ENCODE assay signal across 4 worm cellular contexts in genomic region chrV:6879490-6879889, ce11.
TF ChIP-seq lines count a peak whose summit lies in the region.

No protein-coding gene starts in this region.

TF ChIP-seq in whole organism, L2 larva, 48 proteins besides CTCF, POLR2A, EP300 and RAD21 (continues in another document):
- TF ChIP-seq ztf-11 (tag; optimal IDR thresholded peaks at IDR 0.05; lab: Kevin White, UChicago) (peak; percentile 7), crh-2 (tag; optimal IDR thresholded peaks at IDR 0.05; lab: Kevin White, UChicago) (peak; percentile 21), nhr-21 (tag; optimal IDR thresholded peaks at IDR 0.05; lab: Kevin White, UChicago) (peak; percentile 26), nhr-129 (tag; optimal IDR thresholded peaks at IDR 0.05; lab: Kevin White, UChicago) (peak; percentile 89), C34F6.9 (tag; optimal IDR thresholded peaks at IDR 0.05; lab: Kevin White, UChicago) (peak; percentile 82), sma-9 (GFP tag; optimal IDR thresholded peaks at IDR 0.05; lab: Kevin White, UChicago) (peak; percentile 76), sma-9 (tag; optimal IDR thresholded peaks at IDR 0.05; lab: Kevin White, UChicago) (no peak), Y55F3AM.14 (GFP tag; optimal IDR thresholded peaks at IDR 0.05; lab: Kevin White, UChicago) (peak; percentile 30), ztf-4 (tag; optimal IDR thresholded peaks at IDR 0.05; lab: Kevin White, UChicago) (peak; percentile 36), nhr-25 (tag; optimal IDR thresholded peaks at IDR 0.05; lab: Kevin White, UChicago) (peak; percentile 56), skn-1 (tag; optimal IDR thresholded peaks at IDR 0.05; lab: Kevin White, UChicago) (no peak), nhr-12 (tag; optimal IDR thresholded peaks at IDR 0.05; lab: Kevin White, UChicago) (no peak), elt-3 (tag; optimal IDR thresholded peaks at IDR 0.05; lab: Kevin White, UChicago) (no peak), blmp-1 (tag; optimal IDR thresholded peaks at IDR 0.05; lab: Kevin White, UChicago; ENCODE audit: insufficient read depth) (peak; percentile 38), alr-1 (tag; optimal IDR thresholded peaks at IDR 0.05; lab: Kevin White, UChicago) (no peak), ZK546.5 (tag; optimal IDR thresholded peaks at IDR 0.05; lab: Kevin White, UChicago) (no peak), aly-2 (tag; optimal IDR thresholded peaks at IDR 0.05; lab: Kevin White, UChicago) (no peak), unc-62 (GFP tag; optimal IDR thresholded peaks at IDR 0.05; lab: Kevin White, UChicago) (no peak), nhr-6 (tag; optimal IDR thresholded peaks at IDR 0.05; lab: Kevin White, UChicago) (peak; percentile 12), F13H6.1 (tag; optimal IDR thresholded peaks at IDR 0.05; lab: Kevin White, UChicago) (peak; percentile 95), lin-39 (tag; optimal IDR thresholded peaks at IDR 0.05; lab: Kevin White, UChicago) (peak; percentile 48), mdl-1 (tag; optimal IDR thresholded peaks at IDR 0.05; lab: Kevin White, UChicago) (peak; percentile 51 to 61), unc-39 (tag; optimal IDR thresholded peaks at IDR 0.05; lab: Kevin White, UChicago) (peak; percentile 56)

TF ChIP-seq in whole organism, L4 larva, 104 proteins besides CTCF, POLR2A, EP300 and RAD21 (continues in another document):
- TF ChIP-seq egl-27 (tag; optimal IDR thresholded peaks at IDR 0.05; lab: Kevin White, UChicago) (no peak), ceh-32 (tag; optimal IDR thresholded peaks at IDR 0.05; lab: Kevin White, UChicago; ENCODE audit: poor library complexity) (no peak), lsy-2 (tag; optimal IDR thresholded peaks at IDR 0.05; lab: Kevin White, UChicago) (peak; percentile 34 to 63), hif-1 (tag; optimal IDR thresholded peaks at IDR 0.05; lab: Kevin White, UChicago) (peak in 1 of 2 experiments; percentile 60), arid-1 (GFP tag; conservative IDR thresholded peaks at IDR 0.05; lab: Robert Waterston, UW) (no peak), mdl-1 (tag; optimal IDR thresholded peaks at IDR 0.05; lab: Kevin White, UChicago) (peak; percentile 48 to 53), spr-3 (GFP tag; optimal IDR thresholded peaks at IDR 0.05; lab: Kevin White, UChicago) (no peak), rbr-2 (tag; optimal IDR thresholded peaks at IDR 0.05; lab: Kevin White, UChicago) (peak; percentile 89), nhr-77 (tag; optimal IDR thresholded peaks at IDR 0.05; lab: Kevin White, UChicago) (peak; percentile 12), lin-38 (GFP tag; IDR thresholded peaks at IDR 0.05; lab: Robert Waterston, UW) (no peak), daf-19 (GFP tag; conservative IDR thresholded peaks at IDR 0.05; lab: Robert Waterston, UW) (no peak), lin-13 (GFP tag; optimal IDR thresholded peaks at IDR 0.05; lab: Kevin White, UChicago) (no peak), hmg-1.1 (GFP tag; IDR thresholded peaks at IDR 0.05; lab: Robert Waterston, UW) (peak; percentile 85), nhr-111 (GFP tag; optimal IDR thresholded peaks at IDR 0.05; lab: Kevin White, UChicago) (no peak), sdz-12 (GFP tag; optimal IDR thresholded peaks at IDR 0.05; lab: Kevin White, UChicago) (no peak), nhr-102 (tag; optimal IDR thresholded peaks at IDR 0.05; lab: Kevin White, UChicago) (no peak), nhr-41 (GFP tag; IDR thresholded peaks at IDR 0.05; lab: Robert Waterston, UW) (no peak), aha-1 (tag; lab: Kevin White, UChicago) (peak; percentile 98), pha-4 (GFP tag; IDR thresholded peaks at IDR 0.05; lab: Robert Waterston, UW) (no peak; the same call in 1 of the 2 replicates), pha-4 (tag; optimal IDR thresholded peaks at IDR 0.05; lab: Kevin White, UChicago) (no peak), snpc-1.2 (GFP tag; IDR thresholded peaks at IDR 0.05; lab: Robert Waterston, UW) (no peak), ZK337.2 (GFP tag; IDR thresholded peaks at IDR 0.05; lab: Robert Waterston, UW) (no peak), ceh-28 (tag; optimal IDR thresholded peaks at IDR 0.05; lab: Kevin White, UChicago) (peak; percentile 84), F26F4.8 (GFP tag; conservative IDR thresholded peaks at IDR 0.05; lab: Robert Waterston, UW) (no peak), ztf-11 (tag; optimal IDR thresholded peaks at IDR 0.05; lab: Kevin White, UChicago) (no peak)

TF ChIP-seq in whole organism, late embryonic, 69 proteins besides CTCF, POLR2A, EP300 and RAD21 (continues in another document):
- TF ChIP-seq dmd-4 (tag; optimal IDR thresholded peaks at IDR 0.05; lab: Kevin White, UChicago; ENCODE audit: borderline replicate concordance) (peak; percentile 60), Y22D7AL.16 (tag; optimal IDR thresholded peaks at IDR 0.05; lab: Kevin White, UChicago) (no peak), ceh-45 (GFP tag; IDR thresholded peaks at IDR 0.05; lab: Robert Waterston, UW) (no peak), rnt-1 (tag; optimal IDR thresholded peaks at IDR 0.05; lab: Kevin White, UChicago) (peak; percentile 89), pag-3 (tag; optimal IDR thresholded peaks at IDR 0.05; lab: Kevin White, UChicago; ENCODE audit: borderline replicate concordance) (no peak), hlh-6 (tag; optimal IDR thresholded peaks at IDR 0.05; lab: Kevin White, UChicago) (peak; percentile 86), C08G9.2 (tag; optimal IDR thresholded peaks at IDR 0.05; lab: Kevin White, UChicago) (peak; percentile 54), madf-2 (tag; optimal IDR thresholded peaks at IDR 0.05; lab: Kevin White, UChicago) (peak; percentile 59), tbx-2 (tag; optimal IDR thresholded peaks at IDR 0.05; lab: Kevin White, UChicago) (peak; percentile 90), K09A11.1 (tag; optimal IDR thresholded peaks at IDR 0.05; lab: Kevin White, UChicago; ENCODE audit: insufficient read depth) (no peak), unc-42 (tag; optimal IDR thresholded peaks at IDR 0.05; lab: Kevin White, UChicago) (peak; percentile 86), ceh-34 (tag; optimal IDR thresholded peaks at IDR 0.05; lab: Kevin White, UChicago) (peak; percentile 92), unc-3 (GFP tag; conservative IDR thresholded peaks at IDR 0.05; lab: Robert Waterston, UW) (no peak), unc-3 (tag; optimal IDR thresholded peaks at IDR 0.05; lab: Kevin White, UChicago) (no peak), ceh-18 (tag; optimal IDR thresholded peaks at IDR 0.05; lab: Kevin White, UChicago) (peak; percentile 89), ceh-9 (tag; optimal IDR thresholded peaks at IDR 0.05; lab: Kevin White, UChicago) (no peak), unc-55 (GFP tag; optimal IDR thresholded peaks at IDR 0.05; lab: Kevin White, UChicago) (peak; percentile 82), F13H6.1 (tag; optimal IDR thresholded peaks at IDR 0.05; lab: Kevin White, UChicago) (peak; percentile 71), pax-1 (tag; optimal IDR thresholded peaks at IDR 0.05; lab: Kevin White, UChicago) (peak; percentile 35), lim-6 (tag; optimal IDR thresholded peaks at IDR 0.05; lab: Kevin White, UChicago) (peak; percentile 59), ztf-16 (tag; optimal IDR thresholded peaks at IDR 0.05; lab: Kevin White, UChicago) (peak; percentile 31), unc-86 (tag; optimal IDR thresholded peaks at IDR 0.05; lab: Kevin White, UChicago) (peak; percentile 44), ahr-1 (tag; optimal IDR thresholded peaks at IDR 0.05; lab: Kevin White, UChicago) (peak; percentile 2), fax-1 (tag; optimal IDR thresholded peaks at IDR 0.05; lab: Kevin White, UChicago) (peak; percentile 40), hlh-30 (tag; optimal IDR thresholded peaks at IDR 0.05; lab: Kevin White, UChicago; ENCODE audit: insufficient read depth) (peak; percentile 50)

TF ChIP-seq in whole organism, mixed stage, embryonic, 35 proteins besides CTCF, POLR2A, EP300 and RAD21 (continues in another document):
- TF ChIP-seq lsy-2 (tag; optimal IDR thresholded peaks at IDR 0.05; lab: Kevin White, UChicago) (peak; percentile 55), mls-2 (tag; optimal IDR thresholded peaks at IDR 0.05; lab: Kevin White, UChicago) (peak; percentile 86), ztf-11 (tag; optimal IDR thresholded peaks at IDR 0.05; lab: Kevin White, UChicago) (peak; percentile 15), ceh-43 (GFP tag; optimal IDR thresholded peaks at IDR 0.05; lab: Kevin White, UChicago) (peak; percentile 33), tbx-8 (GFP tag; optimal IDR thresholded peaks at IDR 0.05; lab: Kevin White, UChicago) (no peak), flh-1 (GFP tag; optimal IDR thresholded peaks at IDR 0.05; lab: Kevin White, UChicago) (no peak), bed-3 (GFP tag; optimal IDR thresholded peaks at IDR 0.05; lab: Kevin White, UChicago) (no peak), ces-1 (GFP tag; optimal IDR thresholded peaks at IDR 0.05; lab: Kevin White, UChicago) (peak; percentile 52), ham-2 (GFP tag; optimal IDR thresholded peaks at IDR 0.05; lab: Kevin White, UChicago) (peak; percentile 80), blmp-1 (tag; optimal IDR thresholded peaks at IDR 0.05; lab: Kevin White, UChicago) (no peak), elt-1 (tag; optimal IDR thresholded peaks at IDR 0.05; lab: Kevin White, UChicago; ENCODE audit: borderline replicate concordance, insufficient read depth) (no peak), nhr-2 (tag; optimal IDR thresholded peaks at IDR 0.05; lab: Kevin White, UChicago) (peak; percentile 78), nhr-12 (tag; optimal IDR thresholded peaks at IDR 0.05; lab: Kevin White, UChicago) (no peak), ceh-39 (tag; optimal IDR thresholded peaks at IDR 0.05; lab: Kevin White, UChicago) (peak; percentile 34), M03D4.4 (tag; optimal IDR thresholded peaks at IDR 0.05; lab: Kevin White, UChicago) (peak; percentile 33), unc-62 (GFP tag; optimal IDR thresholded peaks at IDR 0.05; lab: Kevin White, UChicago) (peak; percentile 80), nhr-237 (tag; optimal IDR thresholded peaks at IDR 0.05; lab: Kevin White, UChicago) (peak; percentile 43), pha-4 (tag; optimal IDR thresholded peaks at IDR 0.05; lab: Kevin White, UChicago) (peak; percentile 69), snpc-4 (tag; optimal IDR thresholded peaks at IDR 0.05; lab: Kevin White, UChicago) (no peak), unc-39 (tag; optimal IDR thresholded peaks at IDR 0.05; lab: Kevin White, UChicago) (peak; percentile 65), mab-5 (tag; optimal IDR thresholded peaks at IDR 0.05; lab: Kevin White, UChicago) (no peak), nhr-28 (tag; optimal IDR thresholded peaks at IDR 0.05; lab: Kevin White, UChicago) (no peak), hlh-1 (tag; optimal IDR thresholded peaks at IDR 0.05; lab: Kevin White, UChicago) (peak; percentile 61), cnd-1 (tag; optimal IDR thresholded peaks at IDR 0.05; lab: Kevin White, UChicago) (peak; percentile 70), lin-32 (GFP tag; optimal IDR thresholded peaks at IDR 0.05; lab: Kevin White, UChicago) (peak; percentile 22), sem-2 (GFP tag; optimal IDR thresholded peaks at IDR 0.05; lab: Kevin White, UChicago) (no peak), sptf-1 (tag; optimal IDR thresholded peaks at IDR 0.05; lab: Kevin White, UChicago) (peak; percentile 69), elt-3 (tag; optimal IDR thresholded peaks at IDR 0.05; lab: Kevin White, UChicago) (no peak), nhr-76 (tag; optimal IDR thresholded peaks at IDR 0.05; lab: Kevin White, UChicago) (no peak), lin-13 (tag; optimal IDR thresholded peaks at IDR 0.05; lab: Kevin White, UChicago) (peak; percentile 20)
